Worm (Caenorhabditis elegans): ENCODE measurements around the gene ccm-3.

DNA sequence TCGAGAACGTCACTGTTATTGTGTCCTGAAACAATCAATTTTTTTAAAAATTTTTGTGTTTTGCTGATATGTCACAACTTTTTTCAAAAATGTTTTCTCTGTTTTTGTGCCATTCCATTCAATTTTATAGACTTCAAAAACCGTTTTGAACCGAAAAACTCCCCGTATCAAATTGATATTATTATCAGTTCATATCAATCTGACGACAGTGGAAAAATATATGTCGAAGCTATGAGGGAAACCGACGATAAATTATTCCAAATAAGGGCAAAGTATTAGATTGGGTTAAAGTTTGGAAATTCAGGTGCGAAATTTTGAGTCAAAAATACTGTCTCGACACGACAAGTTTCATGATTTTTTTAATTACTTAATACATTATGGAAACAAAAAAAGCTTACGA, 49.3 kb upstream of the ccm-3 start:
- TF ChIP-seq ama-1 (optimal IDR thresholded peaks at IDR 0.05) (no peak), ceh-36 (tag; optimal IDR thresholded peaks at IDR 0.05) (no peak), flt-1 (GFP tag; IDR thresholded peaks at IDR 0.05) (no peak), hmg-4 (GFP tag; optimal IDR thresholded peaks at IDR 0.05) (no peak)
